Worm (Caenorhabditis elegans) whole organism, L4/young adult: Measurements from ENCODE around the gene cept-2.

Experiments
- W03F9.2 ChIP-seq: fragments of 150-350 bp; optimal IDR thresholded peaks from 2 replicates; lab custom pipeline; 2014; ENCODE audit warnings: missing biosample characterization, missing genetic modification characterization
- dao-5 ChIP-seq: sonication (generic microtip); optimal IDR thresholded peaks from 2 replicates; lab custom pipeline; 2016; ENCODE audit warnings: missing genotype, missing genetic modification characterization, moderate library complexity, missing compliant biosample characterization
- him-1 ChIP-seq: sonication (generic microtip); optimal IDR thresholded peaks from 2 replicates; lab custom pipeline; 2016; ENCODE audit warnings: missing genotype, missing genetic modification reagents, missing genetic modification characterization, missing compliant biosample characterization

Gene cept-2

DNA sequence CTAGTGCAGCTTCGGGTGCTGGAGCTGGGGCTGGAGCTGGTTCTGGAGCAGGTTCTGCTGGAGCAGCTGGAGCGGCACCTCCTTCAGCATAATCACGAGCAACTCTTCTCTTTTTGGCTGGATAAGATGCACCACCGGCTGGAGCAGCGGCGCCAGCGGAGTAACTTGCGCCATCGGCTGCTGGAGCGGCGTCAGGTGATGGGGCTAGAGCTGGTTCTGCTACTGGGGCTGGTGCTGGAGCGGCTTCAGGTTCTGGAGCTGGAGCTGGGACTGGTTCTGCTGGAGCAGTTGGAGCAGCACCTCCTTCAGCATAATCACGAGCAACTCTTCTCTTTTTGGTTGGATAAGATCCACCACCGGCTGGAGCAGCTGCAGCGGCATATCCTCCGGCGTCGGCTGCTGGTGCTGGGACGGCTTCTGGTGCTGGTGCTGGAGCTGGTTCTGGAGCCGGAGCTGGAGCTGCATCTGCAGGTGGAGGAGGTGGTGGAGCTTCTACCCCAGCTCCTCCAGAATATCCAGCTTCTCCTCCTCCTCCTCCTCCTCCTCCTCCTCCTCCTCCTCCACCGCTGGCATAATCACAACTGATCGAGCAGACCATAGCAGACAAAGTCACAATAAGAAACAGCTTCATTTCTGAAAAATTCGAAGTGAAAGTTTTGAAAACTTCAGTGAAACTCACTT, 28.3 kb upstream of the cept-2 start, which contains the start of gene F47B8.13:
Gene F47B8.13, minus strand, starts transcription at position 631 of the 681 bp plus-strand sequence.
- no peak for TF ChIP-seq W03F9.2 (tag; lab: Kevin White, UChicago)
- TF ChIP-seq him-1 (tag; lab: Kevin White, UChicago), result no peak
- no peak for TF ChIP-seq dao-5

DNA sequence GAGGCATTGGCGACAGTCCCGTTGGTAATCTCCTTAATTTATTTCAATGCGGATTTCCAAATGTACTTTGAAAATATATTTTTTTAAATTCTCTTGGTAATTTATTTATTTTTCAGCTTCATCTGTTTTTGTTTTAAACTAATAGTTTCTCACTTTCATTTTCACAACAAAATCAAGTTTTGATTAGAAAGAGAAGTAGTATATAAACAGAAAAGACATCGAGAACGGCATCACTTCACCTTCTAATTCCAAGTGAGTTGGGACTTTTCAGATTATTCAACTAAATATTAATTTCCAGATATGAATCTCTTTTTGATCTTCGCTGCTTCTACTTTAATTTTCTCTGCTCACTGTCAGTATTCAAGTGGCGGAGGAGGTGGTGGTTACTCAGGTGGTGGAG, 27.3 kb upstream of the cept-2 start, which contains the start of gene F47B8.14:
Gene F47B8.14, plus strand, starts transcription at position 301 of the 400 bp plus-strand sequence.
- no peak for TF ChIP-seq him-1 (tag; lab: Kevin White, UChicago)
- TF ChIP-seq dao-5, result no peak
- TF ChIP-seq W03F9.2 (tag; lab: Kevin White, UChicago), result no peak

ce11 chrV:14320730-14321319, 26.7 kb upstream of the cept-2 start:
- no peak for TF ChIP-seq him-1 (tag; lab: Kevin White, UChicago)
- no peak for TF ChIP-seq dao-5

ce11 chrV:14322743-14323142, 24.8 kb upstream of the cept-2 start, which contains the start of gene F47B8.3:
Gene F47B8.3 (minus strand): TSS chrV:14323003.
- TF ChIP-seq him-1 (tag; lab: Kevin White, UChicago) (no peak), W03F9.2 (tag; lab: Kevin White, UChicago) (no peak), dao-5 (no peak)

ce11 chrV:14324502-14325467, 22.8 kb upstream of the cept-2 start, which contains the start of the genes F47B8.4 and F47B8.18:
Gene F47B8.4 (minus strand): TSS chrV:14324673.
Gene F47B8.18 (minus strand): TSS chrV:14325464.
- TF ChIP-seq him-1 (tag; lab: Kevin White, UChicago) (no peak), W03F9.2 (tag; lab: Kevin White, UChicago) (no peak), dao-5 (no peak)

DNA sequence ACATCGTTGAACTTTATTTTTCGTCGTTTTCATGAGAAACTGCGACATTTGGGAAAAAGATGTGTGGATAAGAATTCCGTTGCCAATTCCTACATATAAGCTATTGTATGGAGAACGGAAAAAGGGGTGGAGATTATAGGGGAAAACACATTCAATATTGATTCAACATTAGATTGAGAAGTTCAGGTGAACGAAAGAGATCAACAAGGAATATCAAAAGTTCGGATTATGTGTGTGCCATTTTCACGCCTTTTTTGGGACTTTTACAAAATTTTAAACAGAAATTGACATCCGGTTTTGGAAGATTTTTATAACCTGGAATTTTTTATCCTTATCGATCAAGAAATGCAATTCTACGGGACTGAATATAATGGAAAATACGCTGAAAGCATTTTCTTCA, 19.8 kb upstream of the cept-2 start, which contains the start of gene F47B8.5:
Gene F47B8.5, minus strand, starts transcription at position 101 of the 400 bp plus-strand sequence.
- TF ChIP-seq W03F9.2 (tag; lab: Kevin White, UChicago), result no peak
- no peak for TF ChIP-seq dao-5
- TF ChIP-seq him-1 (tag; lab: Kevin White, UChicago), result no peak

- TF ChIP-seq him-1 (tag; lab: Kevin White, UChicago), result no peak
- no peak for TF ChIP-seq W03F9.2 (tag; lab: Kevin White, UChicago)
These were observed 18.8 kb upstream of the cept-2 start, which contains the start of gene pepm-1 for ce11 chrV:14328806-14329205. Gene pepm-1 (plus strand): TSS chrV:14329106.

DNA sequence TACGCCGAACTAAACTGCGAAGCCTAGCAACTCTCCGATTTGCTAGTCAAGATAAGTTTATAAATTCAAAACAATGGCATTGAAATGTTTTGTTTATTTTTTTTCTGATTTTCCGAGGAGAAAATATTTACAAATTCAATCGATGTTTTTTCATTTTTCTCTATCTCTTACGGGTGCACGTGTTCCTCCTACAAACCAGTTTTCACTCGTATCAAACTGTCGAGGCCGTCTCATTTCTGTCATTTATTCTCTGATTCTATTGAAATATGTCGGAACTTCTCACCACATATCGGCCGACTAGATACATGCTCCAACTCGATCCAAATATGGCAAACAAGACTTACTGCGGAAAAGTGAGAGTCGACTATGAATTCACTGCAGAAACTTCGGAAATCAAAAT, 16.1 kb upstream of the cept-2 start, which contains the start of gene F47B8.8:
Gene F47B8.8, plus strand, starts transcription at position 257 of the 400 bp plus-strand sequence.
- TF ChIP-seq dao-5, result no peak
- TF ChIP-seq him-1 (tag; lab: Kevin White, UChicago), result no peak
- no peak for TF ChIP-seq W03F9.2 (tag; lab: Kevin White, UChicago)

ce11 chrV:14333116-14333515, 14.4 kb upstream of the cept-2 start, which contains the start of gene srm-4:
Gene srm-4 (plus strand): TSS chrV:14333416.
- no peak for TF ChIP-seq dao-5

- TF ChIP-seq W03F9.2 (tag; lab: Kevin White, UChicago) (no peak), dao-5 (no peak), him-1 (tag; lab: Kevin White, UChicago) (no peak)
These were observed 12.7 kb upstream of the cept-2 start, which contains the start of gene srm-5 for ce11 chrV:14334901-14335300. Gene srm-5 (plus strand): TSS chrV:14335201.

- TF ChIP-seq him-1 (tag; lab: Kevin White, UChicago) (no peak), dao-5 (no peak), W03F9.2 (tag; lab: Kevin White, UChicago) (no peak)
These were observed 10.9 kb upstream of the cept-2 start, which contains the start of gene srm-6 for ce11 chrV:14336655-14337054. Gene srm-6 (plus strand): TSS chrV:14336955.

DNA sequence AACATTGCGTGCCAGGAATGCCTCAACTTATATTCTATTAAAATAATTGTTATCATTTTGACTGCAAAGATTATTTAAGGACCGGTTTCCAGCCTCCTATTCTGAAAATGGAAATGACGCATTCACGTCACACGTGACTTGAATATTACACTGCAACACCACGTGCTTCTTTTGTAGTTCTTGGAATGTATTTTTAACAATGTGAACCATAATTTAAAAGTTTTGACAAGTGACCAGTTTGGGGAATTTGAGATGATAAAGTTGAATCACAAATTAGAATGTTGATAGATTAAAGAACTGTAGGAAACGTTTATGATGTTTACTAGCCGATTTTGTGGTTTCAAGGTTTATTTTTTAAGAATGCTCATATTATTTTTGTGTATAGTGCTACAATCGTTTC, 5.9 kb upstream of the cept-2 start, which contains the start of gene F47B8.10:
Gene F47B8.10, plus strand, starts transcription at position 301 of the 400 bp plus-strand sequence.
- TF ChIP-seq W03F9.2 (tag; lab: Kevin White, UChicago) (no peak), dao-5 (no peak), him-1 (tag; lab: Kevin White, UChicago) (no peak)

- no peak for TF ChIP-seq W03F9.2 (tag; lab: Kevin White, UChicago)
These were observed 2.9 kb downstream of the cept-2 start for ce11 chrV:14350498-14350897.
